Worm (Caenorhabditis elegans) whole organism, late embryonic: ENCODE results near the gene flp-17.

Experiments
- ceh-9 ChIP-seq: sonication (generic microtip); optimal IDR thresholded peaks from 2 replicates; lab custom pipeline; 2016; ENCODE audit warnings: mild to moderate bottlenecking, missing genetic modification characterization, inconsistent platforms, missing compliant biosample characterization
- dmd-4 ChIP-seq: sonication (generic microtip); optimal IDR thresholded peaks from 2 replicates; lab custom pipeline; 2016; ENCODE audit warnings: borderline replicate concordance, missing genetic modification characterization, missing compliant biosample characterization
- elt-2 ChIP-seq: sonication (generic microtip); optimal IDR thresholded peaks from 2 replicates; lab custom pipeline; 2016; ENCODE audit warnings: missing genetic modification reagents, missing genetic modification characterization, missing compliant biosample characterization
- lin-11 ChIP-seq: fragments of 200-800 bp; sonication (Bioruptor generic); optimal IDR thresholded peaks from 2 replicates; lab custom pipeline; 2018; ENCODE audit warnings: mild to moderate bottlenecking, missing genetic modification characterization, missing compliant biosample characterization
- sox-4 ChIP-seq: sonication (generic microtip); optimal IDR thresholded peaks from 2 replicates; lab custom pipeline; 2017; ENCODE audit warnings: mild to moderate bottlenecking, missing genetic modification characterization, inconsistent platforms, missing compliant biosample characterization
- ztf-16 ChIP-seq: sonication (generic microtip); optimal IDR thresholded peaks from 2 replicates; lab custom pipeline; 2017; ENCODE audit warnings: missing genetic modification characterization, missing compliant biosample characterization

DNA sequence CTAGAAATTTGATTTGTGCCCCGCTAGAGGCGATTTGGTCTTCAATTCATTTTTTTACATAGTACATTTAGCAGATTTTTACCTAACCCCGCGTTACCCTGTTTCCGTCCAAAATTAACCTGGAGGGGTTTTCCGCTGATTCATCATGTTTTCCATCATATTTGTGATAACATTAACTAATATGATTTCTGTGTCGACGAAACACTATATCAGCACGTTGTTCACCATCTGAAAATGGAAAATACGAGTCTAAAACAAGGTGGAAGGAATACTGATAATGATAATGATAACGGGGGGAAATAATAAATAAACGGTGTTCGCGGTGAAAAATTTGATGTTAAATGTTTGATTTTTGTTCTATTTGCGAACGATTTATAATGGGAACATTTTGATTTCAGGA is 20.0 kb downstream of the flp-17 start:
- TF ChIP-seq sox-4 (no peak), dmd-4 (no peak), ztf-16 (no peak), ceh-9 (tag; lab: Kevin White, UChicago) (no peak), lin-11 (tag; lab: Kevin White, UChicago) (no peak), elt-2 (peak; percentile 83)
